Worm (Caenorhabditis elegans) whole organism, young adult: ENCODE data around the gene T01B7.5.

Source experiments
- F22D6.2 ChIP-seq: sonication (generic microtip); optimal IDR thresholded peaks from 2 replicates; lab custom pipeline; 2016; ENCODE audit warnings: mild to moderate bottlenecking, missing genetic modification characterization, missing compliant biosample characterization
- ama-1 ChIP-seq, 3 experiments: fragments of 150-350 bp in 1 of 3; sonication (generic microtip) in 2 of 3; optimal IDR thresholded peaks; 2 replicates each; lab custom pipeline; 2014 to 2018; ENCODE audit warnings: missing biosample characterization in 2 of 3, missing genetic modification characterization in 2 of 3, missing genetic modification reagents in 2 of 3
- dpl-1 ChIP-seq: fragments of 150-350 bp; optimal IDR thresholded peaks from 2 replicates; lab custom pipeline; 2014; ENCODE audit warnings: missing biosample characterization, missing genetic modification reagents, missing genetic modification characterization
- egl-44 ChIP-seq: fragments of 200-800 bp; sonication (Bioruptor generic); IDR thresholded peaks from 2 replicates; pipeline ENCODE4 v1.3.6; 2022; ENCODE audit warnings: missing genetic modification reagents, missing genetic modification characterization, missing compliant biosample characterization
- hlh-26 ChIP-seq: fragments of 200-800 bp; sonication (Bioruptor generic); conservative IDR thresholded peaks from 2 replicates; pipeline ENCODE4 v1.3.6; 2022; ENCODE audit warnings: missing genetic modification reagents, missing genetic modification characterization, missing compliant biosample characterization
- pbrm-1 ChIP-seq: fragments of 200-800 bp; sonication (Bioruptor generic); IDR thresholded peaks from 2 replicates; pipeline ENCODE4 v1.3.6; 2022; ENCODE audit warnings: missing genetic modification reagents, missing genetic modification characterization, missing compliant biosample characterization
- rec-8 ChIP-seq, 2 experiments: sonication (generic microtip); optimal IDR thresholded peaks; 2 replicates each; lab custom pipeline; 2016; ENCODE audit warnings: mild to moderate bottlenecking in 2 of 2, missing genetic modification characterization in 2 of 2, missing genetic modification reagents in 2 of 2, missing genotype in 2 of 2, missing biosample characterization in 1 of 2, missing compliant biosample characterization in 1 of 2, moderate library complexity in 1 of 2
- unc-62 ChIP-seq: fragments of 150-350 bp; optimal IDR thresholded peaks from 2 replicates; lab custom pipeline; 2014; ENCODE audit warnings: missing biosample characterization, missing genetic modification reagents, missing genetic modification characterization
- xnd-1 ChIP-seq: sonication (generic microtip); optimal IDR thresholded peaks from 2 replicates; lab custom pipeline; 2016; ENCODE audit warnings: missing genotype, missing genetic modification reagents, missing genetic modification characterization, missing compliant biosample characterization

DNA sequence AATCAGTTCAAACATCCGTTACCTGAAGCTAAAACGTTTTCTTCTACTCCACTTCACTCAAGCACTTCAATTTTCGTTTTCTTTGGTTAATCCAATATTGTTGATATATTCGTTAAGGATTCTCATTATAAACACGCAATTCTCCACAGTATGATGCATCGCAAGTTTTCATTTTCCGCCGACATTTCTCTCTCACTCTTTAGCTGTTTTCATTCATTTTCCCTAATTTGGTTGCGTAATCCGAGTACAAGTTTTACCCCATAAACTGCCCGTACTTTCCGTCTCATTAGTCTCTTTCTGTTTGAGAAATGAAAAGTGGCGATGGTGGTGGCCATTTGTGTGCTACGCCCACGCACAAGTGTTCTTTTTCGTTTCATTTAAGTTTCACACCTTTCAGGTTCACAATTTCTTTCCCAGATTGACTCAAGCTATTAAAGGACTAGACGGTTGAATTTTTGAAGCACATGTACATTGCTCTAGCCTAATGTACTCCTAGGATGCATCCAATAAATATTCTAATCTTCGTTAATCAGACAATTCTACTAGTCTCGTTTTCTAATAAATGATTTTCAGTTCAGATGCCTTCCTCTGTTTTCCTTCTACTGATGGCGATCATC, 25.2 kb upstream of the T01B7.5 start, which contains the start of gene C34C6.3:
- TF ChIP-seq pbrm-1 (no peak), dpl-1 (GFP tag; lab: Kevin White, UChicago) (no peak), xnd-1 (no peak), ama-1 (optimal IDR thresholded peaks at IDR 0.05; lab: Kevin White, UChicago) (no peak), ama-1 (GFP tag; optimal IDR thresholded peaks at IDR 0.05; lab: Kevin White, UChicago) (no peak), egl-44 (GFP tag; lab: Robert Waterston, UW) (no peak), rec-8 (tag; optimal IDR thresholded peaks at IDR 0.05; lab: Kevin White, UChicago) (no peak), hlh-26 (GFP tag; lab: Robert Waterston, UW) (no peak), unc-62 (no peak), F22D6.2 (tag; lab: Kevin White, UChicago) (no peak)
